Fruit fly (Drosophila melanogaster): ENCODE results near the gene CG9098.

The CG9098 gene

dm6 chr2L:5997609-5998229, 14.4 kb downstream of the CG9098 start (continued):
- TF ChIP-seq CG10209 (GFP tag; optimal IDR thresholded peaks at IDR 0.05) (peak; percentile 24), CG10431 (GFP tag; optimal IDR thresholded peaks at IDR 0.05) (peak; percentile 80), onecut (GFP tag; IDR thresholded peaks at IDR 0.05) (peak; percentile 69), ftz-f1 (GFP tag; optimal IDR thresholded peaks at IDR 0.05) (no peak), CG2875 (GFP tag; optimal IDR thresholded peaks at IDR 0.05) (peak; percentile 49), CG11695 (GFP tag; IDR thresholded peaks at IDR 0.05) (0 out of 3 replicates have a peak, but pooled peaks have one; percentile 48), Ravus (GFP tag; IDR thresholded peaks at IDR 0.05) (no peak), Atf6 (GFP tag; IDR thresholded peaks at IDR 0.05) (0 out of 2 replicates have a peak, but pooled peaks have one; percentile 34), CG17186 (GFP tag; optimal IDR thresholded peaks at IDR 0.05) (no peak), CG34376 (GFP tag; optimal IDR thresholded peaks at IDR 0.05) (peak; percentile 82), zfh2 (GFP tag; optimal IDR thresholded peaks at IDR 0.05) (no peak), Sox100B (GFP tag; optimal IDR thresholded peaks at IDR 0.05) (peak; percentile 75), B-H1 (GFP tag; IDR thresholded peaks at IDR 0.05) (no peak), scrt (GFP tag; optimal IDR thresholded peaks at IDR 0.05) (peak; percentile 70), pho (GFP tag; optimal IDR thresholded peaks at IDR 0.05) (no peak), CG12744 (GFP tag; optimal IDR thresholded peaks at IDR 0.05) (no peak), ATbp (GFP tag; optimal IDR thresholded peaks at IDR 0.05) (peak; percentile 71), NfI (GFP tag; optimal IDR thresholded peaks at IDR 0.05) (peak; percentile 53), Opbp (GFP tag; IDR thresholded peaks at IDR 0.05; ENCODE audit: partially characterized antibody) (no peak), TFAM (GFP tag; optimal IDR thresholded peaks at IDR 0.05) (peak; percentile 15), CG11085 (GFP tag; IDR thresholded peaks at IDR 0.05) (no peak), CG2678 (tag; optimal IDR thresholded peaks at IDR 0.05) (no peak), CHES-1-like (GFP tag; optimal IDR thresholded peaks at IDR 0.05) (no peak), CG17361 (GFP tag; IDR thresholded peaks at IDR 0.05) (peak; percentile 30; the same call in 1 of the 3 replicates), gt (GFP tag; IDR thresholded peaks at IDR 0.05) (0 out of 2 replicates have a peak, but pooled peaks have one; percentile 34), NFAT (GFP tag; IDR thresholded peaks at IDR 0.05) (0 out of 2 replicates have a peak, but pooled peaks have one; percentile 11), Antp (GFP tag; optimal IDR thresholded peaks at IDR 0.05) (no peak), CG6654 (GFP tag; optimal IDR thresholded peaks at IDR 0.05) (no peak), CG12071 (GFP tag; optimal IDR thresholded peaks at IDR 0.05) (peak; percentile 68), eve (GFP tag; optimal IDR thresholded peaks at IDR 0.05) (no peak), CrebB (tag; optimal IDR thresholded peaks at IDR 0.05) (peak; percentile 48), CG14667 (GFP tag; IDR thresholded peaks at IDR 0.05) (no peak), CTCF (GFP tag; optimal IDR thresholded peaks at IDR 0.05) (peak; percentile 47), fd102C (GFP tag; optimal IDR thresholded peaks at IDR 0.05) (peak; percentile 13), CG4707 (GFP tag; optimal IDR thresholded peaks at IDR 0.05) (peak; percentile 59), CG11247 (GFP tag; IDR thresholded peaks at IDR 0.05) (no peak), CG42726 (GFP tag; IDR thresholded peaks at IDR 0.05; ENCODE audit: partially characterized antibody) (no peak), her (GFP tag; optimal IDR thresholded peaks at IDR 0.05) (no peak), Lhr (GFP tag; optimal IDR thresholded peaks at IDR 0.05) (no peak), CG9215 (GFP tag; IDR thresholded peaks at IDR 0.05) (no peak), Ptx1 (GFP tag; IDR thresholded peaks at IDR 0.05) (no peak), zen2 (GFP tag; IDR thresholded peaks at IDR 0.05; ENCODE audit: partially characterized antibody) (no peak), Elba2 (GFP tag; optimal IDR thresholded peaks at IDR 0.05) (no peak), chm (GFP tag; IDR thresholded peaks at IDR 0.05) (peak; percentile 49; the same call in 1 of the 2 replicates), CG3407 (GFP tag; optimal IDR thresholded peaks at IDR 0.05) (peak; percentile 51), CG10462 (GFP tag; optimal IDR thresholded peaks at IDR 0.05) (no peak), bsh (GFP tag; optimal IDR thresholded peaks at IDR 0.05) (peak; percentile 13 to 56), crc (GFP tag; optimal IDR thresholded peaks at IDR 0.05) (no peak), zfh1 (GFP tag; IDR thresholded peaks at IDR 0.05) (peak; percentile 5; the same call in 1 of the 3 replicates), pzg (GFP tag; optimal IDR thresholded peaks at IDR 0.05) (peak; percentile 13)

Measured in whole organism, embryonic.